Fruit fly (Drosophila melanogaster) whole organism, embryonic: ENCODE data around the gene CG7694.

Experiments
- Adf1 ChIP-seq: fragments of 200-800 bp; sonication (Bioruptor generic); IDR thresholded peaks from 2 replicates; pipeline ENCODE4 v1.3.6; 2022; ENCODE audit warnings: missing biosample characterization, missing genetic modification characterization
- CG11696 ChIP-seq: fragments of 200-800 bp; sonication (Bioruptor generic); IDR thresholded peaks from 2 replicates; pipeline ENCODE4 v1.3.6; 2022; ENCODE audit warnings: missing biosample characterization, missing genetic modification characterization
- CG18619 ChIP-seq: fragments of 200-800 bp; sonication (Bioruptor generic); optimal IDR thresholded peaks from 3 replicates; lab custom pipeline; 2017; ENCODE audit warnings: missing biosample characterization, mild to moderate bottlenecking, missing genetic modification characterization
- CG2116 ChIP-seq: fragments of 200-800 bp; sonication (Bioruptor generic); optimal IDR thresholded peaks from 3 replicates; lab custom pipeline; 2018; ENCODE audit warnings: missing biosample characterization, mild to moderate bottlenecking, missing genetic modification characterization
- CG2129 ChIP-seq: fragments of 200-800 bp; sonication (Bioruptor generic); IDR thresholded peaks from 2 replicates; pipeline ENCODE4 v1.3.6; 2022; ENCODE audit warnings: missing biosample characterization, missing genetic modification characterization; ENCODE audit not compliant: partially characterized antibody
- CG3281 ChIP-seq: fragments of 200-800 bp; sonication (Bioruptor generic); optimal IDR thresholded peaks from 3 replicates; lab custom pipeline; 2017; ENCODE audit warnings: missing biosample characterization, mild to moderate bottlenecking, missing genetic modification characterization
- Side ChIP-seq: fragments of 200-800 bp; sonication (Bioruptor generic); optimal IDR thresholded peaks from 2 replicates; lab custom pipeline; 2016; ENCODE audit warnings: missing biosample characterization, missing genetic modification characterization
- Tbp ChIP-seq: fragments of >200 bp; optimal IDR thresholded peaks from 2 replicates; lab custom pipeline; 2018; ENCODE audit warnings: missing biosample characterization, missing genetic modification characterization
- da ChIP-seq: fragments of 200-800 bp; sonication (Bioruptor generic); optimal IDR thresholded peaks from 2 replicates; lab custom pipeline; 2016; ENCODE audit warnings: missing biosample characterization, missing genetic modification characterization
- pros ChIP-seq: fragments of 200-800 bp; sonication (Bioruptor generic); optimal IDR thresholded peaks from 3 replicates; lab custom pipeline; 2019; ENCODE audit warnings: missing biosample characterization, mild to moderate bottlenecking, missing genetic modification characterization, moderate library complexity

DNA sequence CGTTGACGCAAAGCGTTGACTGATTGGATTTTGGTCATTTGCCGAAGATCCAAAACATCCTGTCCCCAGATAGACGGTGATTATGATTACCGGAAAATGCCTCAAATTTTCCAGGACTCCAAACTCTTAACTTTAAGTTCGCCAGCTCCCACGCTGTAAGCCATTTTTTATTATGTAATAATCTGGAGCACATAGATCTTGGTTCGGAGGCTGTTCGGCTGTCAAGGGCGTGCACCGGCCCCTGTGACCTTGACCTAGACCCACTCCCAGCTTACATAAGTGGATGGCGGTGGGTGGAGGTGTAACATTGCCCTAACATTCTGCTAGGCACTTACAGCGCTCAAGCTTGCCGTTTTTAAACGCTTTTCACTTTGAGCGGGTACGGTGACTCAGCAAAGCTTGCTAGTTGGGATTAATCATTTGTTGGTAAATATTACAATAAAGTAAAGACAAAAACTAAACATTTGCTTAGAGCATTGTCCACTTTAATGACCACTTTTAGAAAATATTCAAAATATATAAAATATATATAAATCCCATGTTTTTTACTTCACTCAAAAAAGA, 569 bp upstream of the CG7694 start:
- TF ChIP-seq CG3281 (GFP tag; lab: Kevin White, UChicago) (no peak), Tbp (GFP tag; lab: Kevin White, UChicago) (no peak), CG18619 (GFP tag; lab: Kevin White, UChicago) (no peak), da (GFP tag; lab: Kevin White, UChicago) (no peak), CG2129 (GFP tag; lab: Robert Waterston, UW) (no peak), Adf1 (no peak), CG11696 (GFP tag; lab: Robert Waterston, UW) (no peak), CG2116 (GFP tag; lab: Kevin White, UChicago) (no peak), pros (GFP tag; lab: Kevin White, UChicago) (no peak), Side (GFP tag; lab: Kevin White, UChicago) (no peak)
